Fruit fly (Drosophila melanogaster) whole organism, embryonic: ENCODE measurements around the gene CG7728.
A peak's percentile ranks its signal among the peaks of the same experiment; 100 is the strongest.

Source experiments
- ATbp ChIP-seq: fragments of 200-800 bp; sonication (Bioruptor generic); optimal IDR thresholded peaks from 2 replicates; lab custom pipeline; 2017; ENCODE audit warnings: missing biosample characterization, mild to moderate bottlenecking, missing genetic modification characterization, missing genetic modification reagents
- Ada2b ChIP-seq: fragments of 200-800 bp; sonication (Bioruptor generic); IDR thresholded peaks from 2 replicates; pipeline ENCODE4 v1.3.6; 2022; ENCODE audit warnings: missing biosample characterization, missing genetic modification characterization
- Awh ChIP-seq: fragments of 200-800 bp; sonication (Bioruptor generic); IDR thresholded peaks from 2 replicates; pipeline ENCODE4, ENCODE4 v1.3.6; 2022; ENCODE audit warnings: missing biosample characterization, missing genetic modification characterization
- Blimp-1 ChIP-seq: fragments of 200-800 bp; sonication (Bioruptor generic); optimal IDR thresholded peaks from 3 replicates; lab custom pipeline; 2018; ENCODE audit warnings: missing biosample characterization, missing genetic modification characterization, mild to moderate bottlenecking, moderate library complexity, missing genetic modification reagents
- C15 ChIP-seq: fragments of 200-800 bp; sonication (Bioruptor generic); IDR thresholded peaks from 3 replicates; pipeline ENCODE4 v1.3.6; 2022; ENCODE audit warnings: missing biosample characterization, missing genetic modification characterization
- CG10366 ChIP-seq: fragments of 200-800 bp; sonication (Bioruptor generic); IDR thresholded peaks from 2 replicates; pipeline ENCODE4 v1.3.6; 2022; ENCODE audit warnings: missing biosample characterization, missing genetic modification characterization
- CG12769 ChIP-seq: fragments of 200-800 bp; sonication (Bioruptor generic); optimal IDR thresholded peaks from 2 replicates; lab custom pipeline; 2019; ENCODE audit warnings: missing biosample characterization, mild to moderate bottlenecking, missing genetic modification characterization, moderate library complexity
- CG13296 ChIP-seq: fragments of 200-800 bp; sonication (Bioruptor generic); optimal IDR thresholded peaks from 3 replicates; lab custom pipeline; 2018; ENCODE audit warnings: missing biosample characterization, mild to moderate bottlenecking, missing genetic modification characterization
- CG14710 ChIP-seq: fragments of 200-800 bp; sonication (Bioruptor generic); optimal IDR thresholded peaks from 3 replicates; lab custom pipeline; 2019; ENCODE audit warnings: missing biosample characterization, mild to moderate bottlenecking, missing genetic modification characterization, moderate library complexity
- CG34422 ChIP-seq: fragments of 200-800 bp; sonication (Bioruptor generic); IDR thresholded peaks from 3 replicates; pipeline ENCODE4 v1.3.6; 2022; ENCODE audit warnings: missing biosample characterization, missing genetic modification characterization
- CG4328 ChIP-seq: fragments of 200-800 bp; sonication (Bioruptor generic); optimal IDR thresholded peaks from 3 replicates; lab custom pipeline; 2017; ENCODE audit warnings: missing biosample characterization, missing genetic modification reagents, missing genetic modification characterization
- CG43689 ChIP-seq: fragments of 200-800 bp; sonication (Bioruptor generic); IDR thresholded peaks from 2 replicates; pipeline ENCODE4 v1.3.6; 2022; ENCODE audit warnings: missing biosample characterization, missing genetic modification characterization
- CG5180 ChIP-seq: fragments of 200-800 bp; sonication (Bioruptor generic); optimal IDR thresholded peaks from 3 replicates; lab custom pipeline; 2017; ENCODE audit warnings: missing biosample characterization, missing genetic modification characterization, mild to moderate bottlenecking, moderate library complexity, missing genetic modification reagents
- CG6654 ChIP-seq: fragments of 200-800 bp; sonication (Bioruptor generic); optimal IDR thresholded peaks from 2 replicates; lab custom pipeline; 2017; ENCODE audit warnings: missing biosample characterization, mild to moderate bottlenecking, missing genetic modification characterization
- CG6683 ChIP-seq: fragments of 200-800 bp; sonication (Bioruptor generic); optimal IDR thresholded peaks from 2 replicates; lab custom pipeline; 2017; ENCODE audit warnings: missing biosample characterization, mild to moderate bottlenecking, missing genetic modification characterization, missing genetic modification reagents
- CG7928 ChIP-seq: fragments of 200-800 bp; sonication (Bioruptor generic); optimal IDR thresholded peaks from 2 replicates; lab custom pipeline; 2017; ENCODE audit warnings: missing biosample characterization, mild to moderate bottlenecking, missing genetic modification characterization
- CG8388 ChIP-seq: fragments of 200-800 bp; sonication (Bioruptor generic); optimal IDR thresholded peaks from 2 replicates; lab custom pipeline; 2019; ENCODE audit warnings: missing biosample characterization, mild to moderate bottlenecking, missing genetic modification characterization, moderate library complexity
- CG9437 ChIP-seq: fragments of 200-800 bp; sonication (Bioruptor generic); optimal IDR thresholded peaks from 2 replicates; lab custom pipeline; 2018; ENCODE audit warnings: missing biosample characterization, mild to moderate bottlenecking, missing genetic modification characterization
- CG9797 ChIP-seq: fragments of 200-800 bp; sonication (Bioruptor generic); optimal IDR thresholded peaks from 3 replicates; lab custom pipeline; 2018; ENCODE audit warnings: missing biosample characterization, mild to moderate bottlenecking, missing genetic modification characterization
- CTCF ChIP-seq: fragments of 200-800 bp; sonication (Bioruptor generic); optimal IDR thresholded peaks from 2 replicates; lab custom pipeline; 2017; ENCODE audit warnings: missing biosample characterization, mild to moderate bottlenecking, missing genetic modification characterization, moderate library complexity
- Drgx ChIP-seq: fragments of 200-800 bp; sonication (Bioruptor generic); IDR thresholded peaks from 2 replicates; pipeline ENCODE4 v1.3.6; 2022; ENCODE audit warnings: missing biosample characterization, missing genetic modification characterization
- E2f1 ChIP-seq: fragments of 200-800 bp; sonication (Bioruptor generic); IDR thresholded peaks from 2 replicates; pipeline ENCODE4 v1.3.6; 2022; ENCODE audit warnings: missing biosample characterization, missing genetic modification characterization
- HLH4C ChIP-seq: fragments of 200-800 bp; sonication (Bioruptor generic); IDR thresholded peaks from 3 replicates; pipeline ENCODE4 v1.3.6; 2022; ENCODE audit warnings: missing biosample characterization, missing genetic modification characterization; ENCODE audit not compliant: partially characterized antibody
- HLH54F ChIP-seq: fragments of 200-800 bp; sonication (Bioruptor generic); optimal IDR thresholded peaks from 3 replicates; lab custom pipeline; 2016; ENCODE audit warnings: missing biosample characterization, missing genetic modification characterization
- Mes4 ChIP-seq: fragments of 200-800 bp; sonication (Bioruptor generic); optimal IDR thresholded peaks from 2 replicates; lab custom pipeline; 2016; ENCODE audit warnings: missing biosample characterization, missing genetic modification characterization
- NK7.1 ChIP-seq: fragments of 200-800 bp; sonication (Bioruptor generic); optimal IDR thresholded peaks from 3 replicates; lab custom pipeline; 2016; ENCODE audit warnings: missing biosample characterization, missing genetic modification characterization
- PHDP ChIP-seq: fragments of 200-800 bp; sonication (Bioruptor generic); optimal IDR thresholded peaks from 3 replicates; lab custom pipeline; 2018; ENCODE audit warnings: missing biosample characterization, mild to moderate bottlenecking, missing genetic modification characterization, moderate library complexity
- Rfx ChIP-seq: fragments of 200-800 bp; sonication (Bioruptor generic); IDR thresholded peaks from 2 replicates; pipeline ENCODE4 v1.3.6; 2022; ENCODE audit warnings: missing biosample characterization, missing genetic modification characterization
- Side ChIP-seq: fragments of 200-800 bp; sonication (Bioruptor generic); optimal IDR thresholded peaks from 2 replicates; lab custom pipeline; 2016; ENCODE audit warnings: missing biosample characterization, missing genetic modification characterization
- bbx ChIP-seq: fragments of 200-800 bp; sonication (Bioruptor generic); IDR thresholded peaks from 2 replicates; pipeline ENCODE4 v1.3.6; 2022; ENCODE audit warnings: missing biosample characterization, missing genetic modification characterization; ENCODE audit not compliant: partially characterized antibody
- cad ChIP-seq: fragments of >200 bp; optimal IDR thresholded peaks from 2 replicates; lab custom pipeline; 2017; ENCODE audit warnings: missing biosample characterization, missing genetic modification characterization
- crp ChIP-seq, 2 experiments: fragments of 200-800 bp; sonication (Bioruptor generic); optimal IDR thresholded peaks; 2 replicates in 1 of 2; 3 replicates in 1 of 2; lab custom pipeline; 2017; ENCODE audit warnings: missing biosample characterization in 2 of 2, missing genetic modification characterization in 2 of 2, mild to moderate bottlenecking in 1 of 2, moderate library complexity in 1 of 2
- dm ChIP-seq: fragments of 200-800 bp; sonication (Bioruptor generic); optimal IDR thresholded peaks from 3 replicates; lab custom pipeline; 2016; ENCODE audit warnings: missing biosample characterization, missing genetic modification characterization
- fru ChIP-seq: fragments of >200 bp; optimal IDR thresholded peaks from 2 replicates; lab custom pipeline; 2017
- h ChIP-seq: fragments of >200 bp; optimal IDR thresholded peaks from 2 replicates; lab custom pipeline; 2017
- ind ChIP-seq: fragments of 200-800 bp; sonication (Bioruptor generic); optimal IDR thresholded peaks from 3 replicates; lab custom pipeline; 2016; ENCODE audit warnings: missing biosample characterization, missing genetic modification characterization
- klu ChIP-seq: fragments of 200-800 bp; sonication (Bioruptor generic); IDR thresholded peaks from 2 replicates; pipeline ENCODE4 v1.3.6; 2022; ENCODE audit warnings: missing biosample characterization, missing genetic modification characterization
- kni ChIP-seq: fragments of 200-800 bp; sonication (Bioruptor generic); optimal IDR thresholded peaks from 3 replicates; lab custom pipeline; 2017; ENCODE audit warnings: mild to moderate bottlenecking, missing biosample characterization, missing genetic modification reagents, missing genetic modification characterization
- mirr ChIP-seq: fragments of 200-800 bp; sonication (Bioruptor generic); optimal IDR thresholded peaks from 3 replicates; lab custom pipeline; 2018; ENCODE audit warnings: missing biosample characterization, mild to moderate bottlenecking, missing genetic modification characterization
- oc ChIP-seq: fragments of 200-800 bp; sonication (Bioruptor generic); optimal IDR thresholded peaks from 2 replicates; lab custom pipeline; 2018; ENCODE audit warnings: missing biosample characterization, mild to moderate bottlenecking, missing genetic modification characterization, moderate library complexity
- phol ChIP-seq: fragments of 200-800 bp; sonication (Bioruptor generic); optimal IDR thresholded peaks from 3 replicates; lab custom pipeline; 2018; ENCODE audit warnings: missing biosample characterization, mild to moderate bottlenecking, missing genetic modification characterization, moderate library complexity
- sens ChIP-seq: fragments of 200-800 bp; sonication (Bioruptor generic); peaks from one replicate; lab custom pipeline; 2016; ENCODE audit warnings: missing biosample characterization, missing genetic modification characterization
- slbo ChIP-seq: fragments of 200-800 bp; sonication (Bioruptor generic); IDR thresholded peaks from 2 replicates; pipeline ENCODE4 v1.3.6; 2022; ENCODE audit warnings: missing biosample characterization, missing genetic modification characterization
- sqz ChIP-seq: fragments of 200-800 bp; sonication (Bioruptor generic); optimal IDR thresholded peaks from 3 replicates; lab custom pipeline; 2018; ENCODE audit warnings: missing biosample characterization, mild to moderate bottlenecking, missing genetic modification characterization
- sr ChIP-seq: fragments of 200-800 bp; sonication (Bioruptor generic); IDR thresholded peaks from 3 replicates; pipeline ENCODE4 v1.3.6; 2022; ENCODE audit warnings: missing biosample characterization, missing genetic modification characterization
- sug ChIP-seq: fragments of 200-800 bp; optimal IDR thresholded peaks from 2 replicates; lab custom pipeline; 2019; ENCODE audit warnings: missing biosample characterization, mild to moderate bottlenecking, missing genetic modification characterization, moderate library complexity
- tgo ChIP-seq: fragments of 200-800 bp; sonication (Bioruptor generic); IDR thresholded peaks from 3 replicates; pipeline ENCODE4 v1.3.6; 2022; ENCODE audit warnings: missing biosample characterization, missing genetic modification characterization
- toy ChIP-seq: fragments of 200-800 bp; sonication (Bioruptor generic); IDR thresholded peaks from 2 replicates; pipeline ENCODE4 v1.3.6; 2022; ENCODE audit warnings: missing biosample characterization, missing genetic modification characterization
- trem ChIP-seq: fragments of 200-800 bp; optimal IDR thresholded peaks from 3 replicates; lab custom pipeline; 2019; ENCODE audit warnings: missing biosample characterization, mild to moderate bottlenecking, missing genetic modification characterization, moderate library complexity
- vnd ChIP-seq: fragments of 200-800 bp; sonication (Bioruptor generic); IDR thresholded peaks from 3 replicates; pipeline ENCODE4 v1.3.6; 2022; ENCODE audit warnings: missing biosample characterization, missing genetic modification characterization; ENCODE audit not compliant: partially characterized antibody

The CG7728 gene

dm6 chr3L:16975638-16976528 is 40.5 kb upstream of the CG7728 start (continued):
- TF ChIP-seq phol (peak; percentile 25), CG6683 (GFP tag; lab: Kevin White, UChicago) (no peak), vnd (GFP tag; lab: Robert Waterston, UW) (no peak), CG14710 (peak; percentile 38), CG8388 (GFP tag; lab: Kevin White, UChicago) (peak; percentile 7), CTCF (GFP tag; lab: Kevin White, UChicago) (no peak), slbo (GFP tag; lab: Robert Waterston, UW) (0 out of 2 replicates have a peak, but pooled peaks have one; percentile 4), CG13296 (GFP tag; lab: Kevin White, UChicago) (no peak), CG34422 (GFP tag; lab: Robert Waterston, UW) (0 out of 3 replicates have a peak, but pooled peaks have one; percentile 8), CG10366 (no peak), CG9797 (GFP tag; lab: Kevin White, UChicago) (no peak), Drgx (GFP tag; lab: Robert Waterston, UW) (peak; percentile 34), Rfx (no peak), tgo (no peak), ATbp (peak; percentile 24), sr (GFP tag; lab: Robert Waterston, UW) (0 out of 3 replicates have a peak, but pooled peaks have one; percentile 42)

dm6 chr3L:16977311-16977710 is 39.0 kb upstream of the CG7728 start:
- TF ChIP-seq dm (GFP tag; lab: Kevin White, UChicago): no peak
- TF ChIP-seq Side: no peak
- TF ChIP-seq PHDP (tag; lab: Kevin White, UChicago): no peak
- TF ChIP-seq crp (GFP tag; optimal IDR thresholded peaks at IDR 0.05; lab: Kevin White, UChicago): no peak
- TF ChIP-seq trem (tag; lab: Kevin White, UChicago): no peak
- TF ChIP-seq h: no peak
- TF ChIP-seq CG12769 (tag; lab: Kevin White, UChicago): no peak
- no peak for TF ChIP-seq CG7928 (GFP tag; lab: Kevin White, UChicago)
- no peak for TF ChIP-seq NK7.1 (GFP tag; lab: Kevin White, UChicago)
- TF ChIP-seq sug (tag; lab: Kevin White, UChicago): peak; percentile 24
- TF ChIP-seq HLH54F: no peak
- no peak for TF ChIP-seq Mes4 (GFP tag; lab: Kevin White, UChicago)
- TF ChIP-seq HLH4C (GFP tag; lab: Robert Waterston, UW): no peak
- no peak for TF ChIP-seq toy (GFP tag; lab: Robert Waterston, UW)
- peak; percentile 23 for TF ChIP-seq sens (GFP tag; lab: Kevin White, UChicago)
- no peak for TF ChIP-seq cad (GFP tag; lab: Kevin White, UChicago)
- no peak for TF ChIP-seq mirr (GFP tag; lab: Kevin White, UChicago)
- TF ChIP-seq Ada2b (GFP tag; lab: Robert Waterston, UW): no peak

dm6 chr3L:16978406-16978805 is 37.9 kb upstream of the CG7728 start:
- TF ChIP-seq sqz (no peak), CG43689 (GFP tag; lab: Robert Waterston, UW) (no peak), CG4328 (GFP tag; lab: Kevin White, UChicago) (no peak), CG5180 (GFP tag; lab: Kevin White, UChicago) (no peak), E2f1 (GFP tag; lab: Robert Waterston, UW) (no peak), bbx (GFP tag; lab: Robert Waterston, UW) (no peak), ind (GFP tag; lab: Kevin White, UChicago) (no peak), CG9437 (no peak), C15 (GFP tag; lab: Robert Waterston, UW) (no peak), oc (tag; lab: Kevin White, UChicago) (peak; percentile 64), CG6654 (GFP tag; lab: Kevin White, UChicago) (no peak), fru (lab: Kevin White, UChicago) (no peak), Blimp-1 (GFP tag; lab: Kevin White, UChicago) (peak; percentile 0), Awh (0 out of 2 replicates have a peak, but pooled peaks have one; percentile 15), kni (GFP tag; lab: Kevin White, UChicago) (no peak), klu (GFP tag; lab: Robert Waterston, UW) (no peak), CG7928 (GFP tag; lab: Kevin White, UChicago) (no peak)
